Fruit fly (Drosophila melanogaster): ENCODE measurements around the gene Peritrophin-15a.

The Peritrophin-15a gene

DNA sequence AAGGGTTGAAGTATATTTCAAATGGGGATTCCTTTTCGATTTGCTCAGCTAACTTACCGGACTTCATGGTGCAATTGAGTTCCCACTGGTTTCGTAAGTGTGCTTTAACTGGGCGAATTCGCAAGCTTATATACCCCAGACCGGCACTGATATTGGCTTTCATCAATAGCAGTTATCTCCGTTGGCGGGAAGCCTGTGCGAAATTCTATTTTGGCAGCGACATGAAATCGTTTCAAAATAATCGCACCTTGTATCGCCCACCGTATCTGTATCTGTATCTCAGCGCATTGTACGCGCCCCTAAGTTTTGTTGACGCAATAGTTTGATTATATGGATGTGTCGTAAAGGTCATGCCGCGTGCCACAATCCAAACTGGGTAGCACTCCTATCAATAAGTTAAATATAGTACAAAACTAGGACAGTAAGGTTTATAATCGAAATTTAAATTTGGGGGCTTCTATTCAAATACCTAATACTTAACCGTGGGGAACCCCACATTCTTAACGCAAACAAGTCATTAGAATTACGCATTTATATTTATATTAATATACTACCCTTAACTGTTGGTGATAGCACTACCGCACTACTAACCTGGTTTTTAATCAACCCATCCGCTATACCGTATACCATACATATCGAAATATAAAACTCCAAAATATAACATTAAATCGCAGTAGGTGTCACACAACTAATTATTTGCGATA is at the start of gene Peritrophin-15a, which contains the start of gene CG13385:
Gene Peritrophin-15a (minus strand): TSS at position 101 of the 704 bp plus-strand sequence.
Gene CG13385 (plus strand): TSS at position 654 of the 704 bp plus-strand sequence.
- TF ChIP-seq Hr4 (GFP tag; optimal IDR thresholded peaks at IDR 0.05) (no peak), fkh (GFP tag; optimal IDR thresholded peaks at IDR 0.05) (no peak), CG6808 (GFP tag; optimal IDR thresholded peaks at IDR 0.05) (no peak), salr (GFP tag; optimal IDR thresholded peaks at IDR 0.05) (no peak), Eip75B (GFP tag; optimal IDR thresholded peaks at IDR 0.05) (no peak)

dm6 chr2L:8442147-8442546 is 46.3 kb upstream of the Peritrophin-15a start, which contains the start of gene CG31897:
TSS of gene CG31897 (plus strand) at chr2L:8442447.
- TF ChIP-seq CG7368 (GFP tag; optimal IDR thresholded peaks at IDR 0.05): no peak

DNA sequence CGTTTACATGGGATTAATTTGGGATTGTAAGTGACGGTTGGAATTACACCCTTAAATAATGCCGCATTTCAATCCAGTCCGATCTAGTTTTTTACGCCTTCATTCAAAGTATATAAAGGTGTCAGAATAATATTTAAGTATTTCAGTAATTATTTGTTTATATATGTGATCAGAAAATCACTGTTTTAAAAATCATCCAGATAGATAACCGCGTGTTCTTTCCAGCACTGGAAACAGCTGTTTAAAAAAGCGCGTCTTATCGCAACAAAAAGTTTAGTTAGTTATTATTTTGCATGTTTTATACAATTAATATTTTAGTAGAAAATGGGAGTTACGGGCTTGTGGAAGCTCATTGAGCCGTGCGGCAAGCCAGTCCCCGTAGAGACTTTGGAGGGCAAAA is 42.2 kb upstream of the Peritrophin-15a start, which contains the start of gene mus201:
Gene mus201 (plus strand): TSS at position 118 of the 400 bp plus-strand sequence.
- no peak for TF ChIP-seq net (GFP tag; optimal IDR thresholded peaks at IDR 0.05)

dm6 chr2L:8437176-8437575 is 41.3 kb upstream of the Peritrophin-15a start, which contains the start of the genes D12 and Chrac-14:
TSS of gene D12 (minus strand) at chr2L:8437365.
TSS of gene Chrac-14 (plus strand) at chr2L:8437405.
- TF ChIP-seq Ets21C (GFP tag; optimal IDR thresholded peaks at IDR 0.05) (no peak), CG11294 (GFP tag; IDR thresholded peaks at IDR 0.05) (no peak), CG6163 (GFP tag; IDR thresholded peaks at IDR 0.05) (0 out of 3 replicates have a peak, but pooled peaks have one; percentile 27), Smox (GFP tag; optimal IDR thresholded peaks at IDR 0.05) (no peak), Eip93F (GFP tag; optimal IDR thresholded peaks at IDR 0.05) (no peak), esn (GFP tag; optimal IDR thresholded peaks at IDR 0.05) (peak; percentile 25), fkh (GFP tag; optimal IDR thresholded peaks at IDR 0.05) (peak; percentile 88), Blimp-1 (GFP tag; optimal IDR thresholded peaks at IDR 0.05) (no peak), Hr39 (GFP tag; optimal IDR thresholded peaks at IDR 0.05) (no peak)

DNA sequence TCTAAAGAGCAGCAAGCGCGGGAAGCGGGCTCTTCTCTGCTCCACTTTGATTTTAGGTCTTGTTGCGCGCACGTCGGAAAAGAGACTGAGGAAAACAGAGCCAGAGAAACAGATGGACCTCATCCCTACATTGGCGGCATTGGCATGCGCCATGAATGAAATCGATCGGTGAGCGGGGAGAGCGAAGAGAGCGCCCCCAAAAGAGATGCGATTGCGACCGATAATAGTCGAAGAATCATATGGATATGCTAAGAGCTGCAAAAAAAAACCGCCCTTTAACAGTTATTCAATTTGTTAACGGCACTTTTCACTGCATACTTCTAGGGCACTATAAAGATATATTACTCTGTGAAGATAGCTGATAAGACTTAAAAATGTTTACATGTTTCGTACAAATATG is 37.6 kb upstream of the Peritrophin-15a start, which contains the start of gene grk:
Gene grk (minus strand): TSS at position 87 of the 400 bp plus-strand sequence.
- TF ChIP-seq Lpt (GFP tag; optimal IDR thresholded peaks at IDR 0.05) (no peak), Hr38 (GFP tag; optimal IDR thresholded peaks at IDR 0.05) (no peak), Eip93F (GFP tag; optimal IDR thresholded peaks at IDR 0.05) (no peak), fkh (GFP tag; optimal IDR thresholded peaks at IDR 0.05) (no peak), CG3032 (tag; optimal IDR thresholded peaks at IDR 0.05) (no peak), dsx (GFP tag; optimal IDR thresholded peaks at IDR 0.05; ENCODE audit: poor library complexity, severe bottlenecking) (no peak), vri (GFP tag; optimal IDR thresholded peaks at IDR 0.05) (no peak), esn (GFP tag; optimal IDR thresholded peaks at IDR 0.05) (no peak), Gug (GFP tag; IDR thresholded peaks at IDR 0.05) (no peak), CG8632 (GFP tag; optimal IDR thresholded peaks at IDR 0.05) (no peak), topi (GFP tag; optimal IDR thresholded peaks at IDR 0.05) (no peak), CG10669 (GFP tag; optimal IDR thresholded peaks at IDR 0.05) (no peak), CG3919 (GFP tag; optimal IDR thresholded peaks at IDR 0.05) (no peak), CG11902 (GFP tag; optimal IDR thresholded peaks at IDR 0.05) (no peak)

DNA sequence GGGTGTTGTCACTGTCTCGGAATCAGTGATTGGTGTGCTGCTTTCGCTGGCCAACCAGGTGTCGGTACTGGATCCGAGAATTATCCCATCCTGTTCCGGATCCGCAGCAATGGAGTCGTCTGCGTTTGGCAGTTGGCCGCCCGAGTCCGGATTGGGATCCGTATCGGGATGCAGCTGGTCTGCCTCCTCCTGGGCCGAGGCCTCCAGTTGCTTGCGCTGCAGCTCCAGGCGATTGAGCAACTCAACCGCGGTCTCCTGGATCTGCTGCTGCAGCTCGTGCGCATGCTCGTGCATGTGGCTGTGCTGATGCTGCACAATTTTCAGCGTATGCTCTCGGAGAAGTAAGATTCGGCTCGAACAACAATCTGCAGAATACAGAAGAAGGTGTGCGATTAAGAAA is 36.2 kb upstream of the Peritrophin-15a start:
- TF ChIP-seq CG6792 (GFP tag; optimal IDR thresholded peaks at IDR 0.05) (no peak), CG16779 (tag; optimal IDR thresholded peaks at IDR 0.05) (no peak), CG10669 (GFP tag; optimal IDR thresholded peaks at IDR 0.05) (no peak), fd85E (GFP tag; optimal IDR thresholded peaks at IDR 0.05) (no peak), Hr39 (GFP tag; optimal IDR thresholded peaks at IDR 0.05) (no peak)

All from whole organism, prepupa.